Fruit fly (Drosophila melanogaster) whole organism, prepupa: ENCODE data around the gene CG5445.

ENCODE experiments used
- CG11294 ChIP-seq: fragments of 200-800 bp; sonication (Bioruptor generic); IDR thresholded peaks from 2 replicates; pipeline ENCODE4 v1.3.6; 2022; ENCODE audit warnings: missing biosample characterization, missing genetic modification characterization
- CG32006 ChIP-seq: fragments of 200-800 bp; sonication (Bioruptor generic); optimal IDR thresholded peaks from 3 replicates; lab custom pipeline; 2017; ENCODE audit warnings: missing biosample characterization, mild to moderate bottlenecking, missing genetic modification characterization
- net ChIP-seq: fragments of 200-800 bp; sonication (Bioruptor generic); optimal IDR thresholded peaks from 3 replicates; lab custom pipeline; 2016; ENCODE audit warnings: missing biosample characterization, missing genetic modification characterization
- ss ChIP-seq, 2 experiments: fragments of 200-800 bp; sonication (Bioruptor generic); optimal IDR thresholded peaks; 2 replicates in 1 of 2; 3 replicates in 1 of 2; lab custom pipeline; 2017 to 2018; ENCODE audit warnings: mild to moderate bottlenecking in 2 of 2, missing biosample characterization in 2 of 2, missing genetic modification characterization in 2 of 2, moderate library complexity in 1 of 2

dm6 chrX:17282626-17283025 is 330 bp downstream of the CG5445 start, which contains the start of gene CG8664:
- TF ChIP-seq CG32006 (GFP tag; lab: Kevin White, UChicago) (no peak), ss (GFP tag; optimal IDR thresholded peaks at IDR 0.05; lab: Kevin White, UChicago) (no peak), CG11294 (GFP tag; lab: Robert Waterston, UW) (no peak), net (GFP tag; lab: Kevin White, UChicago) (no peak)
